Worm (Caenorhabditis elegans): Measurements from ENCODE around the gene dct-8.

Gene dct-8

DNA sequence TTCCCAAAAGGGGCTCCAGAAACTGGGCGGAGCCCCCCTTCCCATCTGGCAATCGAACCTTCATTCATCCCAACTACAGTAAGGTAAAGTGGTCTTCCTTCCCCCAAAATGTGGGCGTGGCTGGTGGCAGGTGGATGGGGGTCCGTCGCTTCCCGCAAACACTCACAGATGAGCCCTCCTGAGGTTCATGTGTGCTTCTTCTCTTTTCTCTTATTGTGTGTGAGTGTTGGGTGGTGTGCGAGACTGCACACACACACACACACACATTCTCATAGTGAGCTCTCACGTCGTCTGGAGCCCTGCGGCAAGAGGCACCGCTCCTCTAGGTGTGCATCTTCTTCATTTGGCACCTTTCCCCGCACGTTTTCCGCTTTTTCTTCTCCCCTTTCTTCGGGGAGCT lies 40.3 kb upstream of the dct-8 start:
- TF ChIP-seq rnt-1 (tag; optimal IDR thresholded peaks at IDR 0.05) (peak; percentile 16), F13H6.1 (tag; optimal IDR thresholded peaks at IDR 0.05) (no peak), tbx-2 (tag; optimal IDR thresholded peaks at IDR 0.05) (peak; percentile 38), sox-4 (tag; optimal IDR thresholded peaks at IDR 0.05) (peak; percentile 1), pha-4 (tag; optimal IDR thresholded peaks at IDR 0.05) (no peak), ahr-1 (tag; optimal IDR thresholded peaks at IDR 0.05) (no peak), nhr-11 (tag; optimal IDR thresholded peaks at IDR 0.05) (no peak), ceh-31 (tag; optimal IDR thresholded peaks at IDR 0.05) (peak; percentile 33), unc-55 (GFP tag; optimal IDR thresholded peaks at IDR 0.05) (no peak), che-1 (tag; optimal IDR thresholded peaks at IDR 0.05) (no peak), hlh-30 (tag; optimal IDR thresholded peaks at IDR 0.05; ENCODE audit: insufficient read depth) (no peak), zip-5 (tag; optimal IDR thresholded peaks at IDR 0.05) (no peak), ceh-22 (tag; optimal IDR thresholded peaks at IDR 0.05) (no peak), dmd-4 (tag; optimal IDR thresholded peaks at IDR 0.05; ENCODE audit: borderline replicate concordance) (no peak), pqm-1 (tag; optimal IDR thresholded peaks at IDR 0.05) (no peak), pat-9 (tag; optimal IDR thresholded peaks at IDR 0.05) (no peak), eyg-1 (tag; optimal IDR thresholded peaks at IDR 0.05) (no peak), hlh-8 (tag; optimal IDR thresholded peaks at IDR 0.05) (peak; percentile 21), hlh-15 (tag; optimal IDR thresholded peaks at IDR 0.05) (no peak), pax-1 (tag; optimal IDR thresholded peaks at IDR 0.05) (no peak), syd-9 (tag; optimal IDR thresholded peaks at IDR 0.05) (no peak), sdc-2 (tag; optimal IDR thresholded peaks at IDR 0.05) (no peak), pag-3 (tag; optimal IDR thresholded peaks at IDR 0.05; ENCODE audit: borderline replicate concordance) (no peak), nfya-1 (tag; optimal IDR thresholded peaks at IDR 0.05) (no peak), C38D4.7 (GFP tag; optimal IDR thresholded peaks at IDR 0.05) (no peak), fax-1 (tag; optimal IDR thresholded peaks at IDR 0.05) (no peak), ceh-2 (tag; optimal IDR thresholded peaks at IDR 0.05) (no peak), ceh-14 (tag; optimal IDR thresholded peaks at IDR 0.05) (no peak), ceh-6 (GFP tag; optimal IDR thresholded peaks at IDR 0.05) (no peak), hlh-6 (tag; optimal IDR thresholded peaks at IDR 0.05) (peak; percentile 22), npax-4 (tag; optimal IDR thresholded peaks at IDR 0.05) (no peak), ceh-19 (GFP tag; optimal IDR thresholded peaks at IDR 0.05) (no peak)

DNA sequence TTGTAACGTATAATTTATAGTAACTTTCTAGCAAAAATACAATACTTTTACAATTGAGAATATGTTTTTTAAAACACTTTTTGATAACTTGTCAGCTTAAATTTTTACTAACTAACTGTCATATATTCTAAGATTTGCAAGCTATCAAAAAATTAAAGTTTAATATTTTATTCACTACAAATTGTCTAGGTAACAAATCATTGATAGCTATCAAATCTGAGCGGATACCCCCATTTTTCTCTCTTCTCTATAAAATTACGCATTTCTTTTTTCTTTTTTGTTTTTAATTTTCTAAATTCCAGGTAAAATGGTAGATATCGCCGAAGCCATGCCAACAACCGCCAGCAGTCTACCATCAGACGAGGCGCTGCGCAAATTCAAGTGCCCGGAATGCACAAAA lies 39.3 kb upstream of the dct-8 start, which contains the start of gene zag-1:
zag-1 (plus strand) TSS at position 301 of the 400 bp plus-strand sequence.
- TF ChIP-seq ceh-45 (GFP tag; IDR thresholded peaks at IDR 0.05): no peak
- TF ChIP-seq ceh-22 (tag; optimal IDR thresholded peaks at IDR 0.05): no peak
- TF ChIP-seq hlh-13 (GFP tag; optimal IDR thresholded peaks at IDR 0.05): no peak
- TF ChIP-seq fax-1 (tag; optimal IDR thresholded peaks at IDR 0.05): no peak
- no peak for TF ChIP-seq ceh-2 (tag; optimal IDR thresholded peaks at IDR 0.05)
- TF ChIP-seq hlh-8 (tag; optimal IDR thresholded peaks at IDR 0.05): no peak
- TF ChIP-seq ceh-18 (tag; optimal IDR thresholded peaks at IDR 0.05): no peak
- no peak for TF ChIP-seq mec-3 (tag; optimal IDR thresholded peaks at IDR 0.05; ENCODE audit: borderline replicate concordance)
- no peak for TF ChIP-seq unc-86 (tag; optimal IDR thresholded peaks at IDR 0.05)
- TF ChIP-seq elt-2 (tag; optimal IDR thresholded peaks at IDR 0.05): no peak
- TF ChIP-seq npax-4 (tag; optimal IDR thresholded peaks at IDR 0.05): no peak
- no peak for TF ChIP-seq dmd-4 (tag; optimal IDR thresholded peaks at IDR 0.05; ENCODE audit: borderline replicate concordance)
- no peak for TF ChIP-seq C08G9.2 (tag; optimal IDR thresholded peaks at IDR 0.05)
- TF ChIP-seq nfya-1 (tag; optimal IDR thresholded peaks at IDR 0.05): no peak
- no peak for TF ChIP-seq ceh-9 (tag; optimal IDR thresholded peaks at IDR 0.05)
- no peak for TF ChIP-seq syd-9 (tag; optimal IDR thresholded peaks at IDR 0.05)
- no peak for TF ChIP-seq ets-4 (tag; optimal IDR thresholded peaks at IDR 0.05)
- no peak for TF ChIP-seq pha-4 (tag; optimal IDR thresholded peaks at IDR 0.05)
- TF ChIP-seq unc-3 (GFP tag; conservative IDR thresholded peaks at IDR 0.05): no peak
- no peak for TF ChIP-seq unc-3 (tag; optimal IDR thresholded peaks at IDR 0.05)
